Worm (Caenorhabditis elegans) whole organism, midembryonic: ENCODE measurements around the gene sru-1.

ENCODE experiments used
- T22C8.4 ChIP-seq: fragments of 200-800 bp; sonication (Bioruptor generic); IDR thresholded peaks from 2 replicates; pipeline ENCODE4 v1.3.6; 2022; ENCODE audit warnings: missing genetic modification characterization, missing compliant biosample characterization
- cog-1 ChIP-seq: sonication (generic microtip); optimal IDR thresholded peaks from 2 replicates; lab custom pipeline; 2016; ENCODE audit warnings: missing genetic modification characterization, missing compliant biosample characterization
- flt-1 ChIP-seq: fragments of 200-800 bp; sonication (Bioruptor generic); IDR thresholded peaks from 2 replicates; pipeline ENCODE4 v1.3.6; 2022; ENCODE audit warnings: missing genetic modification characterization, missing compliant biosample characterization
- klf-2 ChIP-seq: fragments of 200-800 bp; sonication (Bioruptor generic); conservative IDR thresholded peaks from 2 replicates; pipeline ENCODE4 v1.3.6; 2022; ENCODE audit warnings: missing genetic modification reagents, missing genetic modification characterization, missing compliant biosample characterization
- med-1 ChIP-seq: sonication (generic microtip); optimal IDR thresholded peaks from 2 replicates; lab custom pipeline; 2017; ENCODE audit warnings: missing genetic modification characterization, mild to moderate bottlenecking, missing compliant biosample characterization, antibody characterized with exemption, missing genetic modification reagents; ENCODE audit not compliant: insufficient read depth
- ref-1 ChIP-seq: fragments of 200-800 bp; sonication (Bioruptor generic); conservative IDR thresholded peaks from 2 replicates; pipeline ENCODE4 v1.3.6; 2022; ENCODE audit warnings: missing genetic modification reagents, missing genetic modification characterization, missing compliant biosample characterization
- tab-1 ChIP-seq: fragments of 200-800 bp; sonication (Bioruptor generic); IDR thresholded peaks from 2 replicates; pipeline ENCODE4 v1.3.6; 2022; ENCODE audit warnings: missing genetic modification characterization, missing compliant biosample characterization
- ztf-23 ChIP-seq: fragments of 200-800 bp; sonication (Bioruptor generic); IDR thresholded peaks from 2 replicates; pipeline ENCODE4 v1.3.6; 2022; ENCODE audit warnings: missing genetic modification reagents, missing genetic modification characterization, missing compliant biosample characterization
- ztf-29 ChIP-seq: fragments of 200-800 bp; sonication (Bioruptor generic); IDR thresholded peaks from 2 replicates; pipeline ENCODE4 v1.3.6; 2022; ENCODE audit warnings: missing genetic modification reagents, missing genetic modification characterization, missing compliant biosample characterization

ce11 chrIV:9496306-9496705 lies 7.9 kb downstream of the sru-1 start, which contains the start of gene sru-3:
- TF ChIP-seq klf-2 (GFP tag; lab: Robert Waterston, UW) (no peak), tab-1 (GFP tag; lab: Robert Waterston, UW) (no peak), med-1 (GFP tag; lab: Kevin White, UChicago) (no peak), ztf-29 (GFP tag; lab: Robert Waterston, UW) (no peak), ztf-23 (GFP tag; lab: Robert Waterston, UW) (no peak), T22C8.4 (no peak), flt-1 (no peak), ref-1 (no peak), cog-1 (no peak)
